Worm (Caenorhabditis elegans) whole organism, L4/young adult: ENCODE measurements around the gene Y50D4B.1.

ENCODE experiments used
- W03F9.2 ChIP-seq: fragments of 150-350 bp; optimal IDR thresholded peaks from 2 replicates; lab custom pipeline; 2014; ENCODE audit warnings: missing biosample characterization, missing genetic modification characterization
- dao-5 ChIP-seq: sonication (generic microtip); optimal IDR thresholded peaks from 2 replicates; lab custom pipeline; 2016; ENCODE audit warnings: missing genotype, missing genetic modification characterization, moderate library complexity, missing compliant biosample characterization
- him-1 ChIP-seq: sonication (generic microtip); optimal IDR thresholded peaks from 2 replicates; lab custom pipeline; 2016; ENCODE audit warnings: missing genotype, missing genetic modification reagents, missing genetic modification characterization, missing compliant biosample characterization

The Y50D4B.1 gene

DNA sequence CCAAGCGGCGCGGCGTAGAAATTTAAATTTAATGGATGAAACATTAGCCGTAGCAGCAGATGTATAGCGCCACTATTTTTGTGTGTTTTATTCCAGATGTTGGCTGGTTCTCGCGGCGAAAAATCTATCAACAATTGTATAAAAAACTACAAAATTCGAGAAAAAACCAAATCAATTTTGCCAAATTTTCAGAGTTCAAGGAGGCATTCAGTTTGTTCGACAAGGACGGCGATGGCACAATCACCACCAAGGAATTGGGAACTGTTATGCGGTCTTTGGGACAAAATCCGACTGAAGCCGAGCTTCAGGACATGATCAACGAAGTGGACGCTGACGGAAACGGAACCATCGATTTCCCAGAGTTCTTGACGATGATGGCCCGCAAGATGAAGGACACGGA is 43.7 kb downstream of the Y50D4B.1 start:
- no peak for TF ChIP-seq dao-5 (tag; lab: Kevin White, UChicago)
- TF ChIP-seq W03F9.2, result no peak
- no peak for TF ChIP-seq him-1

DNA sequence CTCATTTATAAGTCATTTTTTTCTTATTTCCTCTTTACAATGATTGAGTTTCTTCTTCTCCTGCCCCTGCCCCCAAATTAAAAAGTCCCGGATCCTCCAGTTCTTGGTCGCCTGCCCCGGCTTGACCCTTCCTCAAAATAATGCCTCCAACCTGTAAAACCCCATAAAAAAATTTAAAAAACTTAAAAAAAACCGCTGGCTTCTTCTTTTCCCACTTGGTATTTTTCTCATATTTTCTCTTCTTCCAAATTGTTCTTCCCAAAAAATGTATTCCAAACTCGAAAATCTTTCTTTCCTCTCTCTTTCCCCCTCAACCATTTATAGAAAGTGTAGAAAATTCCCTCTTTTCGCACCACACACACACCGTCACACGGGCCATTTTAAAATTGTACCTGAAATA is 44.7 kb downstream of the Y50D4B.1 start:
- no peak for TF ChIP-seq him-1
- no peak for TF ChIP-seq W03F9.2
- no peak for TF ChIP-seq dao-5 (tag; lab: Kevin White, UChicago)

DNA sequence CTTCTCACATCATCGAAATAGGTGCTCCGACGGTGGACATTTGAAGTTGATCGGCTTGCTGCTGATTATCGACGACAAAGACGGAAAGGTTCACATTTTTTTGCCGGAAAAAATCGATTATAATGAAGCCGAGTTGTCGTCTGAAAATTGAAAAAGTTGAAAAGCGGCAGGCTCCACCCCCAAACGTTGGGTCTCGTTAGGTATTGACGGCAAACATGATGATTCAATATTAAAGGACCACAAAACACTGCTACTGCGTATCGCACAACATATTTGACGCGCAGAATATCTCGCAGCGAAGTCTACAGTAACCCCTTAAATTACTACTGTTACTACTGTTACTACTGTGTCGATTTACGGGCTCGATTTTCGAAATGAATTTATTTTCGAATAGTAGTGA is 45.5 kb downstream of the Y50D4B.1 start:
- peak; percentile 66 for TF ChIP-seq him-1
- no peak for TF ChIP-seq W03F9.2

DNA sequence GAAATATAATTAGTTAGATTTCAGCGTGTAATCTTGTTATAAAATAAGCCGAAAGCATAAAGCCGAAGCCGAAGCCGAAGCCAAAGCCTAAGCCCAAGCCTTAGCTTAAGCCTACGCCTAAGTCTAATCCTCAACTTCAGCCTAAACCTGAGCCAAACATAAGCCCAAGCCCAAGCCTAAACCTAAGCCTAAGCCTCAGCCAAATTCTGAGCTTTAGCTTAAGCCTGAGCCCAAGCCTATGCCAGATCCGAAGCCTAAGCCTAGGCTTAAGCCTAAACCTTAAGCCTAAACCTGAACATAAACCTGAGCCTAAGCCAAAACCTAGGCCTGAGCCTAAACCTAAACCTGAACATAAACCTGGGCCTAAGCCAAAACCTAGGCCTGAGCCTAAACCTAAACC is 48.0 kb downstream of the Y50D4B.1 start:
- TF ChIP-seq dao-5 (tag; lab: Kevin White, UChicago) (no peak), him-1 (no peak)

DNA sequence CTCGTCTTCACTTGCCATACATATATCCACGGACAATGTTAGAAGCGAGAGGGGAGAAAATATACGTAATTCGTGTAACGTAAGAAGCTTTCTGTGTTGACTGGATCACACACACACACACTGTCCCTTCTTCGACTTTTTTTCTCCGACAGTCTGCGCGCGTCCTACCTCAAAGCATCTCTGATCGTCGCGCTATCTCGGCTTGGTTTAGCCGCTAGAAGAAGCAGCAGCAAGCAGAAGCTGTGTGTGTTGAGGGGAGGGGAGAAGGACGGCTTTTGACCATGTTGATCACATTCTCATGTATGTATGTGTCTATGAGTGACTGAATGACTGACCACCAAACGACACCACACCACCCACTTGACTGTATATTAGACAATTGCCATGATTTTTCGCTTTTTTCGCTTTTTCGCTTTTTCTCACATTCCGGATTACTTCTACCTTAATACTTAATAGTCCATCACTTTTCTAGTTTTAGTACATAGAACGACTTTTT is 51.5 kb downstream of the Y50D4B.1 start, which contains the start of gene T21H3.5:
T21H3.5 (minus strand) TSS at position 98 of the 496 bp plus-strand sequence.
- no peak for TF ChIP-seq dao-5 (tag; lab: Kevin White, UChicago)
- no peak for TF ChIP-seq W03F9.2
- no peak for TF ChIP-seq him-1

DNA sequence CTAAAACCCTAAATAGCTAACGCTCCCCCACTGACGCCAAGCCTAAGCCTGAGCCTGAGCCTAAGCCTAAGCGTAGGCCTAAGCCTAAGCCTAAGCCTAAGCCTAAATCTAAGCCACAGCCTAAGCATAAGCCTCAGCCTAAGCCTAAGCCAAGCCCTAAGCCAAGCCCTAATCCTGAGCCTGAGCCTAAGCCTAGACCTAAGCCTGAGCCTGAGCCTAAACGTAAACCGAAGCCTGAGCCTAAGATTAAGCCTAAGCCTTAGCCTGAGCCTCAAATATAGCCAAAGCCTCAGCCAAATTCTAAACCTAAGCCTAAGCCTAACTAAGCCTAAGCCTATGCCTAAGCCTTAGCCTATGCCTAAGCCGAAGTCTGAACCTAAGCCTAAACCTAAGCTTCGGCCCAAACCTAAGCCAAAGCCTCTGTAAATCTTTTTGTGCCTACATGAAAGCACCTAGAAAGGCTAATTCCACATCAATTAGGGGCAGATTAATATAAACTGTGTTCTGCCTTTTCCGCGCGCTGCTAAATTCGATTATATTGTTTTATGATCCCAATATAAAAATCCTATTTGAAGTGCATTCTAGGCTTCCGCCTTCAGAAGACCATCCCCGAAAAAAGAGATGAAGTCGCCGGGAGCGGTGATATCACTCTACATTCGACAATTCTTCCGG is 52.5 kb downstream of the Y50D4B.1 start, which contains the start of gene ptr-16:
ptr-16 (plus strand) TSS at position 622 of the 672 bp plus-strand sequence.
- TF ChIP-seq dao-5 (tag; lab: Kevin White, UChicago) (no peak), him-1 (no peak), W03F9.2 (no peak)

ce11 chrV:1170591-1170990 is 57.8 kb downstream of the Y50D4B.1 start:
- no peak for TF ChIP-seq him-1
- TF ChIP-seq dao-5 (tag; lab: Kevin White, UChicago), result no peak
- TF ChIP-seq W03F9.2, result no peak

DNA sequence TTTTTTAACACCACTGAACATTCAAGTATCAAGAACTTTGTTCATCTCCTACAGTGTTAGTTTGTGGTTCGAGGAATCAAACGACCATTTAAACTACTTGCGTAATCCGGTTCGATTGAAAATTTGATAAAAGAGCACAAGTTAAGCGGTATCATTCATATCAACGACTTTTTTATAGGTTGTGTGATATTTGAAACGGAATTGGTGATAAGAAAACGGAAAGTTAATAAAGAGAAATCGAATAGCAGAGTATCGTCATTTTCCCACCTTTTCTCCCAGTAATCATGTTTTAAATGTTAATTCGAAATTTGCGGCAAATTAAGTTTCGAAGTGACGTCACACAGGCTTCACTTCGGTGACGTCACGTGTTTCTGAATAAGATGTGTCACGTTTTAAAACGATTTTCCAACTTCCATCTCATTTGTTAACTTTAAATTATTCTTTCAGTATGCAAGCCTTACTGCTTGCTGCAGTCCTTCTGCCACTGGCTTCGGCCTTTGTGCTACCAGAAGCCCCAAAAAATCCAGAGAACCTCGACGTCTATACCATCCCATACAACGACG is 63.6 kb downstream of the Y50D4B.1 start, which contains the start of gene T21H3.1:
T21H3.1 (plus strand) TSS at position 448 of the 563 bp plus-strand sequence.
- TF ChIP-seq dao-5 (tag; lab: Kevin White, UChicago), result no peak
- no peak for TF ChIP-seq W03F9.2
- no peak for TF ChIP-seq him-1
